Worm (Caenorhabditis elegans) whole organism, late embryonic: ENCODE results near the gene nuo-5.
A peak's percentile ranks its signal among the peaks of the same experiment; 100 is the strongest.

Experiments
- C08G9.2 ChIP-seq: sonication (generic microtip); optimal IDR thresholded peaks from 2 replicates; lab custom pipeline; 2016; ENCODE audit warnings: mild to moderate bottlenecking, missing genetic modification characterization, moderate library complexity, missing compliant biosample characterization
- T23F11.4 ChIP-seq: fragments of 200-800 bp; sonication (Bioruptor generic); optimal IDR thresholded peaks from 2 replicates; lab custom pipeline; 2018; ENCODE audit warnings: mild to moderate bottlenecking, missing genetic modification characterization, missing compliant biosample characterization
- ama-1 ChIP-seq: fragments of 150-350 bp; optimal IDR thresholded peaks from 2 replicates; lab custom pipeline; 2014
- ceh-14 ChIP-seq: sonication (generic microtip); optimal IDR thresholded peaks from 2 replicates; lab custom pipeline; 2016; ENCODE audit warnings: missing genotype, missing genetic modification characterization, missing compliant biosample characterization
- ceh-18 ChIP-seq: sonication (generic microtip); optimal IDR thresholded peaks from 2 replicates; lab custom pipeline; 2016; ENCODE audit warnings: missing genetic modification characterization, missing compliant biosample characterization
- ceh-19 ChIP-seq: fragments of 200-800 bp; sonication (Bioruptor generic); optimal IDR thresholded peaks from 2 replicates; lab custom pipeline; 2018; ENCODE audit warnings: mild to moderate bottlenecking, missing genetic modification characterization, missing compliant biosample characterization
- ceh-2 ChIP-seq: sonication (generic microtip); optimal IDR thresholded peaks from 2 replicates; lab custom pipeline; 2016; ENCODE audit warnings: missing genotype, missing genetic modification characterization, missing compliant biosample characterization
- ceh-22 ChIP-seq: sonication (generic microtip); optimal IDR thresholded peaks from 2 replicates; lab custom pipeline; 2017; ENCODE audit warnings: missing biosample characterization, missing genetic modification characterization
- ceh-30 ChIP-seq: fragments of 150-350 bp; optimal IDR thresholded peaks from 2 replicates; lab custom pipeline; 2014; ENCODE audit warnings: missing biosample characterization, missing genetic modification characterization
- ceh-31 ChIP-seq: sonication (generic microtip); optimal IDR thresholded peaks from 2 replicates; lab custom pipeline; 2016; ENCODE audit warnings: missing genetic modification characterization, missing compliant biosample characterization
- ceh-45 ChIP-seq: fragments of 200-800 bp; sonication (Bioruptor generic); IDR thresholded peaks from 2 replicates; pipeline ENCODE4 v1.3.6; 2022; ENCODE audit warnings: missing genetic modification reagents, missing genetic modification characterization, missing compliant biosample characterization
- ceh-48 ChIP-seq: sonication (generic microtip); optimal IDR thresholded peaks from 2 replicates; lab custom pipeline; 2016; ENCODE audit warnings: missing genetic modification characterization, inconsistent platforms, missing compliant biosample characterization
- ceh-6 ChIP-seq: fragments of 200-800 bp; sonication (Bioruptor generic); optimal IDR thresholded peaks from 2 replicates; lab custom pipeline; 2018; ENCODE audit warnings: mild to moderate bottlenecking, missing genetic modification characterization, missing compliant biosample characterization
- ceh-9 ChIP-seq: sonication (generic microtip); optimal IDR thresholded peaks from 2 replicates; lab custom pipeline; 2016; ENCODE audit warnings: mild to moderate bottlenecking, missing genetic modification characterization, inconsistent platforms, missing compliant biosample characterization
- dmd-4 ChIP-seq: sonication (generic microtip); optimal IDR thresholded peaks from 2 replicates; lab custom pipeline; 2016; ENCODE audit warnings: borderline replicate concordance, missing genetic modification characterization, missing compliant biosample characterization
- dve-1 ChIP-seq: sonication (generic microtip); optimal IDR thresholded peaks from 2 replicates; lab custom pipeline; 2017; ENCODE audit warnings: antibody characterized with exemption, mild to moderate bottlenecking, missing genetic modification characterization, missing compliant biosample characterization
- elt-2 ChIP-seq: sonication (generic microtip); optimal IDR thresholded peaks from 2 replicates; lab custom pipeline; 2016; ENCODE audit warnings: missing genetic modification reagents, missing genetic modification characterization, missing compliant biosample characterization
- elt-4 ChIP-seq: sonication (generic microtip); optimal IDR thresholded peaks from 2 replicates; lab custom pipeline; 2016; ENCODE audit warnings: missing genetic modification characterization, missing compliant biosample characterization
- ets-4 ChIP-seq: sonication (generic microtip); optimal IDR thresholded peaks from 2 replicates; lab custom pipeline; 2016; ENCODE audit warnings: missing genetic modification characterization, missing compliant biosample characterization
- fax-1 ChIP-seq: sonication (generic microtip); optimal IDR thresholded peaks from 2 replicates; lab custom pipeline; 2016; ENCODE audit warnings: missing genotype, missing genetic modification characterization, missing compliant biosample characterization
- gmeb-2 ChIP-seq: sonication (generic microtip); optimal IDR thresholded peaks from 2 replicates; lab custom pipeline; 2016; ENCODE audit warnings: missing genetic modification characterization, inconsistent platforms, missing compliant biosample characterization
- hlh-13 ChIP-seq: fragments of 200-800 bp; sonication (Bioruptor generic); optimal IDR thresholded peaks from 2 replicates; lab custom pipeline; 2018; ENCODE audit warnings: mild to moderate bottlenecking, missing genetic modification characterization, missing compliant biosample characterization
- hlh-30 ChIP-seq: sonication (generic microtip); optimal IDR thresholded peaks from 2 replicates; lab custom pipeline; 2017; ENCODE audit warnings: antibody characterized with exemption, missing genetic modification characterization, missing compliant biosample characterization; ENCODE audit not compliant: insufficient read depth
- hlh-8 ChIP-seq: sonication (generic microtip); optimal IDR thresholded peaks from 2 replicates; lab custom pipeline; 2016; ENCODE audit warnings: missing genotype, missing genetic modification characterization, missing compliant biosample characterization
- lim-6 ChIP-seq: sonication (generic microtip); optimal IDR thresholded peaks from 2 replicates; lab custom pipeline; 2016; ENCODE audit warnings: missing genetic modification characterization, missing compliant biosample characterization
- madf-2 ChIP-seq: sonication (generic microtip); optimal IDR thresholded peaks from 2 replicates; lab custom pipeline; 2017; ENCODE audit warnings: missing genetic modification characterization, missing compliant biosample characterization
- mec-3 ChIP-seq: sonication (generic microtip); optimal IDR thresholded peaks from 2 replicates; lab custom pipeline; 2016; ENCODE audit warnings: borderline replicate concordance, missing genetic modification characterization, missing compliant biosample characterization
- nhr-11 ChIP-seq: fragments of 150-350 bp; optimal IDR thresholded peaks from 2 replicates; lab custom pipeline; 2014; ENCODE audit warnings: missing biosample characterization, missing genetic modification characterization
- nhr-232 ChIP-seq: sonication (generic microtip); optimal IDR thresholded peaks from 2 replicates; lab custom pipeline; 2016; ENCODE audit warnings: missing genetic modification characterization, missing compliant biosample characterization
- npax-4 ChIP-seq: sonication (generic microtip); optimal IDR thresholded peaks from 2 replicates; lab custom pipeline; 2016; ENCODE audit warnings: missing genetic modification characterization, missing compliant biosample characterization
- odd-2 ChIP-seq: sonication (generic microtip); optimal IDR thresholded peaks from 2 replicates; lab custom pipeline; 2017; ENCODE audit warnings: antibody characterized with exemption, mild to moderate bottlenecking, missing genetic modification characterization, missing compliant biosample characterization
- pax-1 ChIP-seq: fragments of 150-350 bp; optimal IDR thresholded peaks from 2 replicates; lab custom pipeline; 2014; ENCODE audit warnings: missing biosample characterization, missing genetic modification characterization
- rnt-1 ChIP-seq: sonication (generic microtip); optimal IDR thresholded peaks from 2 replicates; lab custom pipeline; 2016; ENCODE audit warnings: missing genetic modification characterization, missing compliant biosample characterization
- sox-4 ChIP-seq: sonication (generic microtip); optimal IDR thresholded peaks from 2 replicates; lab custom pipeline; 2017; ENCODE audit warnings: mild to moderate bottlenecking, missing genetic modification characterization, inconsistent platforms, missing compliant biosample characterization
- tbx-7 ChIP-seq: sonication (generic microtip); optimal IDR thresholded peaks from 2 replicates; lab custom pipeline; 2016; ENCODE audit warnings: missing genotype, missing genetic modification characterization, missing compliant biosample characterization
- ttx-3 ChIP-seq: sonication (generic microtip); optimal IDR thresholded peaks from 2 replicates; lab custom pipeline; 2016; ENCODE audit warnings: missing genetic modification reagents, missing genetic modification characterization, missing compliant biosample characterization
- unc-3 ChIP-seq, 2 experiments: fragments of 200-800 bp in 1 of 2; sonication (Bioruptor generic) in 1 of 2; sonication (generic microtip) in 1 of 2; conservative IDR thresholded peaks in 1 of 2; optimal IDR thresholded peaks in 1 of 2; 2 replicates each; pipeline versions ENCODE4 v1.3.6 to Lab custom; 2016 to 2022; ENCODE audit warnings: missing compliant biosample characterization in 2 of 2, missing genetic modification characterization in 2 of 2, missing genetic modification reagents in 1 of 2
- unc-55 ChIP-seq: sonication (generic microtip); optimal IDR thresholded peaks from 2 replicates; lab custom pipeline; 2017; ENCODE audit warnings: missing biosample characterization, missing genetic modification reagents, missing genetic modification characterization
- unc-86 ChIP-seq: sonication (generic microtip); optimal IDR thresholded peaks from 2 replicates; lab custom pipeline; 2016; ENCODE audit warnings: missing genetic modification characterization, missing compliant biosample characterization
- ztf-16 ChIP-seq: sonication (generic microtip); optimal IDR thresholded peaks from 2 replicates; lab custom pipeline; 2017; ENCODE audit warnings: missing genetic modification characterization, missing compliant biosample characterization

nuo-5 gene

ce11 chrV:2728236-2728635 is 29.5 kb downstream of the nuo-5 start, which contains the start of gene str-33:
str-33 (plus strand) TSS chrV:2728536.
- no peak for TF ChIP-seq ceh-6
- no peak for TF ChIP-seq dmd-4
- TF ChIP-seq unc-3 (GFP tag; conservative IDR thresholded peaks at IDR 0.05; lab: Robert Waterston, UW): no peak
- no peak for TF ChIP-seq unc-3 (tag; optimal IDR thresholded peaks at IDR 0.05; lab: Kevin White, UChicago)
- TF ChIP-seq nhr-232 (tag; lab: Kevin White, UChicago): no peak

- TF ChIP-seq lim-6: no peak
- peak; percentile 78 for TF ChIP-seq elt-2 (tag; lab: Kevin White, UChicago)
These were observed 32.2 kb downstream of the nuo-5 start, which contains the start of gene dod-3 for ce11 chrV:2730784-2731480. dod-3 (minus strand) TSS chrV:2731098.

- no peak for TF ChIP-seq unc-3 (GFP tag; conservative IDR thresholded peaks at IDR 0.05; lab: Robert Waterston, UW)
- TF ChIP-seq unc-3 (tag; optimal IDR thresholded peaks at IDR 0.05; lab: Kevin White, UChicago): no peak
- TF ChIP-seq ceh-22: no peak
- no peak for TF ChIP-seq mec-3 (tag; lab: Kevin White, UChicago)
- TF ChIP-seq unc-86 (tag; lab: Kevin White, UChicago): no peak
- no peak for TF ChIP-seq sox-4
- no peak for TF ChIP-seq ama-1 (lab: Kevin White, UChicago)
- no peak for TF ChIP-seq hlh-8
- no peak for TF ChIP-seq ceh-30 (tag; lab: Kevin White, UChicago)
- TF ChIP-seq dmd-4: no peak
- TF ChIP-seq C08G9.2 (tag; lab: Kevin White, UChicago): no peak
- no peak for TF ChIP-seq ceh-2 (tag; lab: Kevin White, UChicago)
- no peak for TF ChIP-seq odd-2 (tag; lab: Kevin White, UChicago)
- TF ChIP-seq fax-1 (tag; lab: Kevin White, UChicago): no peak
- no peak for TF ChIP-seq ttx-3 (tag; lab: Kevin White, UChicago)
- no peak for TF ChIP-seq pax-1 (tag; lab: Kevin White, UChicago)
- TF ChIP-seq dve-1: no peak
These were observed 35.6 kb downstream of the nuo-5 start, which contains the start of gene srg-57 for ce11 chrV:2734360-2734759. srg-57 (minus strand) TSS chrV:2734460.

ce11 chrV:2738174-2738573 is 39.4 kb downstream of the nuo-5 start, which contains the start of gene srg-56:
srg-56 (minus strand) TSS chrV:2738274.
- TF ChIP-seq unc-55 (GFP tag; lab: Kevin White, UChicago) (no peak), ceh-45 (GFP tag; lab: Robert Waterston, UW) (no peak)

ce11 chrV:2739607-2740006 is 40.8 kb downstream of the nuo-5 start:
- TF ChIP-seq rnt-1 (no peak), madf-2 (tag; lab: Kevin White, UChicago) (no peak), tbx-7 (no peak), ceh-19 (GFP tag; lab: Kevin White, UChicago) (no peak), unc-55 (GFP tag; lab: Kevin White, UChicago) (no peak), npax-4 (tag; lab: Kevin White, UChicago) (no peak), ztf-16 (tag; lab: Kevin White, UChicago) (no peak)

- no peak for TF ChIP-seq ceh-48 (tag; lab: Kevin White, UChicago)
- TF ChIP-seq ceh-6: no peak
- no peak for TF ChIP-seq ceh-45 (GFP tag; lab: Robert Waterston, UW)
- no peak for TF ChIP-seq fax-1 (tag; lab: Kevin White, UChicago)
- no peak for TF ChIP-seq T23F11.4 (GFP tag; lab: Kevin White, UChicago)
- TF ChIP-seq ets-4 (tag; lab: Kevin White, UChicago): no peak
- no peak for TF ChIP-seq nhr-11 (tag; lab: Kevin White, UChicago)
- TF ChIP-seq ceh-18 (tag; lab: Kevin White, UChicago): no peak
- no peak for TF ChIP-seq unc-55 (GFP tag; lab: Kevin White, UChicago)
- no peak for TF ChIP-seq ceh-9 (tag; lab: Kevin White, UChicago)
- no peak for TF ChIP-seq elt-4 (tag; lab: Kevin White, UChicago)
- TF ChIP-seq ceh-22: no peak
- TF ChIP-seq ceh-31 (tag; lab: Kevin White, UChicago): no peak
- TF ChIP-seq lim-6: no peak
- TF ChIP-seq unc-3 (GFP tag; conservative IDR thresholded peaks at IDR 0.05; lab: Robert Waterston, UW): no peak
- TF ChIP-seq unc-3 (tag; optimal IDR thresholded peaks at IDR 0.05; lab: Kevin White, UChicago): no peak
- TF ChIP-seq gmeb-2 (tag; lab: Kevin White, UChicago): no peak
- TF ChIP-seq hlh-13: no peak
- no peak for TF ChIP-seq ceh-14
- no peak for TF ChIP-seq hlh-30 (tag; lab: Kevin White, UChicago)
- TF ChIP-seq pax-1 (tag; lab: Kevin White, UChicago): no peak
- TF ChIP-seq, all 69 proteins: peak for 0
These were observed 41.5 kb downstream of the nuo-5 start, which contains the start of gene srg-61 for ce11 chrV:2740228-2740627. srg-61 (minus strand) TSS chrV:2740328.
